Fruit fly (Drosophila melanogaster): ENCODE data around the gene CG31872.

- TF ChIP-seq h (optimal IDR thresholded peaks at IDR 0.05) (no peak), ttk (optimal IDR thresholded peaks at IDR 0.05) (no peak), psq (optimal IDR thresholded peaks at IDR 0.05) (no peak)
These were observed 47.5 kb downstream of the CG31872 start, which contains the start of gene CG7296 for dm6 chr2L:10687009-10687793.
